Worm (Caenorhabditis elegans) whole organism, late embryonic: ENCODE data around the gene C27A2.12.

ENCODE experiments used
- K09A11.1 ChIP-seq: sonication (generic microtip); optimal IDR thresholded peaks from 2 replicates; lab custom pipeline; 2017; ENCODE audit warnings: antibody characterized with exemption, mild to moderate bottlenecking, missing genetic modification characterization, missing compliant biosample characterization; ENCODE audit not compliant: insufficient read depth
- T23F11.4 ChIP-seq: fragments of 200-800 bp; sonication (Bioruptor generic); optimal IDR thresholded peaks from 2 replicates; lab custom pipeline; 2018; ENCODE audit warnings: mild to moderate bottlenecking, missing genetic modification characterization, missing compliant biosample characterization
- Y22D7AL.16 ChIP-seq: sonication (generic microtip); optimal IDR thresholded peaks from 2 replicates; lab custom pipeline; 2016; ENCODE audit warnings: missing genetic modification characterization, missing compliant biosample characterization
- ama-1 ChIP-seq: fragments of 150-350 bp; optimal IDR thresholded peaks from 2 replicates; lab custom pipeline; 2014
- ceh-14 ChIP-seq: sonication (generic microtip); optimal IDR thresholded peaks from 2 replicates; lab custom pipeline; 2016; ENCODE audit warnings: missing genotype, missing genetic modification characterization, missing compliant biosample characterization
- ceh-18 ChIP-seq: sonication (generic microtip); optimal IDR thresholded peaks from 2 replicates; lab custom pipeline; 2016; ENCODE audit warnings: missing genetic modification characterization, missing compliant biosample characterization
- ceh-24 ChIP-seq: sonication (generic microtip); optimal IDR thresholded peaks from 2 replicates; lab custom pipeline; 2016; ENCODE audit warnings: mild to moderate bottlenecking, missing genetic modification characterization, missing compliant biosample characterization
- ceh-30 ChIP-seq: fragments of 150-350 bp; optimal IDR thresholded peaks from 2 replicates; lab custom pipeline; 2014; ENCODE audit warnings: missing biosample characterization, missing genetic modification characterization
- ceh-31 ChIP-seq: sonication (generic microtip); optimal IDR thresholded peaks from 2 replicates; lab custom pipeline; 2016; ENCODE audit warnings: missing genetic modification characterization, missing compliant biosample characterization
- ceh-34 ChIP-seq: sonication (generic microtip); optimal IDR thresholded peaks from 2 replicates; lab custom pipeline; 2016; ENCODE audit warnings: mild to moderate bottlenecking, missing genetic modification characterization, missing compliant biosample characterization
- ceh-45 ChIP-seq: fragments of 200-800 bp; sonication (Bioruptor generic); IDR thresholded peaks from 2 replicates; pipeline ENCODE4 v1.3.6; 2022; ENCODE audit warnings: missing genetic modification reagents, missing genetic modification characterization, missing compliant biosample characterization
- ceh-9 ChIP-seq: sonication (generic microtip); optimal IDR thresholded peaks from 2 replicates; lab custom pipeline; 2016; ENCODE audit warnings: mild to moderate bottlenecking, missing genetic modification characterization, inconsistent platforms, missing compliant biosample characterization
- che-1 ChIP-seq: sonication (generic microtip); optimal IDR thresholded peaks from 2 replicates; lab custom pipeline; 2016; ENCODE audit warnings: mild to moderate bottlenecking, missing genetic modification characterization, missing compliant biosample characterization
- dmd-4 ChIP-seq: sonication (generic microtip); optimal IDR thresholded peaks from 2 replicates; lab custom pipeline; 2016; ENCODE audit warnings: borderline replicate concordance, missing genetic modification characterization, missing compliant biosample characterization
- dve-1 ChIP-seq: sonication (generic microtip); optimal IDR thresholded peaks from 2 replicates; lab custom pipeline; 2017; ENCODE audit warnings: antibody characterized with exemption, mild to moderate bottlenecking, missing genetic modification characterization, missing compliant biosample characterization
- elt-2 ChIP-seq: sonication (generic microtip); optimal IDR thresholded peaks from 2 replicates; lab custom pipeline; 2016; ENCODE audit warnings: missing genetic modification reagents, missing genetic modification characterization, missing compliant biosample characterization
- ets-4 ChIP-seq: sonication (generic microtip); optimal IDR thresholded peaks from 2 replicates; lab custom pipeline; 2016; ENCODE audit warnings: missing genetic modification characterization, missing compliant biosample characterization
- eyg-1 ChIP-seq: sonication (generic microtip); optimal IDR thresholded peaks from 2 replicates; lab custom pipeline; 2016; ENCODE audit warnings: missing genotype, missing genetic modification characterization, missing compliant biosample characterization
- fax-1 ChIP-seq: sonication (generic microtip); optimal IDR thresholded peaks from 2 replicates; lab custom pipeline; 2016; ENCODE audit warnings: missing genotype, missing genetic modification characterization, missing compliant biosample characterization
- fkh-6 ChIP-seq: sonication (generic microtip); optimal IDR thresholded peaks from 2 replicates; lab custom pipeline; 2016; ENCODE audit warnings: missing genetic modification characterization, missing compliant biosample characterization
- gmeb-2 ChIP-seq: sonication (generic microtip); optimal IDR thresholded peaks from 2 replicates; lab custom pipeline; 2016; ENCODE audit warnings: missing genetic modification characterization, inconsistent platforms, missing compliant biosample characterization
- hlh-13 ChIP-seq: fragments of 200-800 bp; sonication (Bioruptor generic); optimal IDR thresholded peaks from 2 replicates; lab custom pipeline; 2018; ENCODE audit warnings: mild to moderate bottlenecking, missing genetic modification characterization, missing compliant biosample characterization
- hlh-6 ChIP-seq: sonication (generic microtip); optimal IDR thresholded peaks from 2 replicates; lab custom pipeline; 2016; ENCODE audit warnings: missing genotype, missing genetic modification characterization, missing compliant biosample characterization
- hlh-8 ChIP-seq: sonication (generic microtip); optimal IDR thresholded peaks from 2 replicates; lab custom pipeline; 2016; ENCODE audit warnings: missing genotype, missing genetic modification characterization, missing compliant biosample characterization
- lim-6 ChIP-seq: sonication (generic microtip); optimal IDR thresholded peaks from 2 replicates; lab custom pipeline; 2016; ENCODE audit warnings: missing genetic modification characterization, missing compliant biosample characterization
- lin-11 ChIP-seq: fragments of 200-800 bp; sonication (Bioruptor generic); optimal IDR thresholded peaks from 2 replicates; lab custom pipeline; 2018; ENCODE audit warnings: mild to moderate bottlenecking, missing genetic modification characterization, missing compliant biosample characterization
- madf-2 ChIP-seq: sonication (generic microtip); optimal IDR thresholded peaks from 2 replicates; lab custom pipeline; 2017; ENCODE audit warnings: missing genetic modification characterization, missing compliant biosample characterization
- nfya-1 ChIP-seq: sonication (generic microtip); optimal IDR thresholded peaks from 2 replicates; lab custom pipeline; 2017; ENCODE audit warnings: missing genetic modification characterization, mild to moderate bottlenecking, missing compliant biosample characterization, antibody characterized with exemption, moderate library complexity
- nhr-11 ChIP-seq: fragments of 150-350 bp; optimal IDR thresholded peaks from 2 replicates; lab custom pipeline; 2014; ENCODE audit warnings: missing biosample characterization, missing genetic modification characterization
- nhr-232 ChIP-seq: sonication (generic microtip); optimal IDR thresholded peaks from 2 replicates; lab custom pipeline; 2016; ENCODE audit warnings: missing genetic modification characterization, missing compliant biosample characterization
- npax-4 ChIP-seq: sonication (generic microtip); optimal IDR thresholded peaks from 2 replicates; lab custom pipeline; 2016; ENCODE audit warnings: missing genetic modification characterization, missing compliant biosample characterization
- pax-1 ChIP-seq: fragments of 150-350 bp; optimal IDR thresholded peaks from 2 replicates; lab custom pipeline; 2014; ENCODE audit warnings: missing biosample characterization, missing genetic modification characterization
- pha-2 ChIP-seq: sonication (generic microtip); optimal IDR thresholded peaks from 2 replicates; lab custom pipeline; 2017; ENCODE audit warnings: mild to moderate bottlenecking, missing genetic modification characterization, missing compliant biosample characterization
- pha-4 ChIP-seq: fragments of 150-350 bp; optimal IDR thresholded peaks from 2 replicates; lab custom pipeline; 2018; ENCODE audit warnings: missing biosample characterization, missing genetic modification reagents, missing genetic modification characterization
- sdc-2 ChIP-seq: sonication (generic microtip); optimal IDR thresholded peaks from 2 replicates; lab custom pipeline; 2016; ENCODE audit warnings: missing genotype, missing genetic modification characterization, missing compliant biosample characterization
- sox-2 ChIP-seq: fragments of 200-800 bp; sonication (Bioruptor generic); IDR thresholded peaks from 2 replicates; pipeline ENCODE4 v1.3.6; 2022; ENCODE audit warnings: missing genetic modification reagents, missing genetic modification characterization, missing compliant biosample characterization
- sox-4 ChIP-seq: sonication (generic microtip); optimal IDR thresholded peaks from 2 replicates; lab custom pipeline; 2017; ENCODE audit warnings: mild to moderate bottlenecking, missing genetic modification characterization, inconsistent platforms, missing compliant biosample characterization
- tbx-2 ChIP-seq: sonication (generic microtip); optimal IDR thresholded peaks from 2 replicates; lab custom pipeline; 2016; ENCODE audit warnings: missing genetic modification characterization, missing compliant biosample characterization
- ttx-3 ChIP-seq: sonication (generic microtip); optimal IDR thresholded peaks from 2 replicates; lab custom pipeline; 2016; ENCODE audit warnings: missing genetic modification reagents, missing genetic modification characterization, missing compliant biosample characterization
- unc-3 ChIP-seq, 2 experiments: fragments of 200-800 bp in 1 of 2; sonication (Bioruptor generic) in 1 of 2; sonication (generic microtip) in 1 of 2; conservative IDR thresholded peaks in 1 of 2; optimal IDR thresholded peaks in 1 of 2; 2 replicates each; pipeline versions ENCODE4 v1.3.6 to Lab custom; 2016 to 2022; ENCODE audit warnings: missing compliant biosample characterization in 2 of 2, missing genetic modification characterization in 2 of 2, missing genetic modification reagents in 1 of 2
- unc-42 ChIP-seq: sonication (generic microtip); optimal IDR thresholded peaks from 2 replicates; lab custom pipeline; 2016; ENCODE audit warnings: missing genotype, missing genetic modification characterization, missing compliant biosample characterization
- zip-5 ChIP-seq: sonication (generic microtip); optimal IDR thresholded peaks from 2 replicates; lab custom pipeline; 2016; ENCODE audit warnings: missing genetic modification characterization, missing compliant biosample characterization
- ztf-16 ChIP-seq: sonication (generic microtip); optimal IDR thresholded peaks from 2 replicates; lab custom pipeline; 2017; ENCODE audit warnings: missing genetic modification characterization, missing compliant biosample characterization

Gene C27A2.12

DNA sequence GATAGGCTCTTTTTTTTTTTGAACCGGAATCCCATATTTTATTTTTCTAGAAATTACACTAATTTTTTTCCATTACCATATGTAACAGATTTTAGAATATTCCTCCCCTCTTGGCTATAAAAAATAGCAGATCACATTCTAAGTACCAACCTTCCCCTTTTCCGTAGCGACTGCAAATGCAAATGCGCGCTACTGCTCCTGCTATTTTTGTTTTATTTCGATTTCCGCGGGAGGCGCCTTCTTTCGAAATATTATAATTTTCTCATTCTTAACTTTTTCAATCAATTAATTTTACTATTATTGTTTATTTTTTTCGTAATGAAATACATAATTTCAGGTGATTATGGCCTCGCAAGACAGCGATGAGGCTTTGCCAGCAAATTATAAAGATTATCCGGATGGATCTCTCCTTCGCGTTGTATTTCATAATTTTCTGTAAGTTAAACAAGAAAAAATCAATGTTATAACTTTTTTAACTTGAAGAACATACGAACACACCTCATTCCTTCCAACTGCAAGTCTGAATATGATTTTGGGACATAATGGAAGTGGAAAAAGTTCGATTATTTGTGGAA is 3.9 kb upstream of the C27A2.12 start, which contains the start of gene smc-5 (continued):
- TF ChIP-seq sox-2 (GFP tag; lab: Robert Waterston, UW): no peak
- TF ChIP-seq pax-1 (tag; lab: Kevin White, UChicago): peak; percentile 16
- TF ChIP-seq nfya-1: peak; percentile 38
- no peak for TF ChIP-seq ceh-18 (tag; lab: Kevin White, UChicago)
- TF ChIP-seq ceh-34 (tag; lab: Kevin White, UChicago): peak; percentile 68
- no peak for TF ChIP-seq T23F11.4 (GFP tag; lab: Kevin White, UChicago)
- no peak for TF ChIP-seq ceh-9 (tag; lab: Kevin White, UChicago)
- TF ChIP-seq ztf-16: peak; percentile 14
- TF ChIP-seq npax-4: no peak
- peak; percentile 91 for TF ChIP-seq ceh-31 (tag; lab: Kevin White, UChicago)
- TF ChIP-seq lim-6 (tag; lab: Kevin White, UChicago): peak; percentile 25
- TF ChIP-seq dmd-4 (tag; lab: Kevin White, UChicago): no peak
- TF ChIP-seq elt-2: no peak
- no peak for TF ChIP-seq pha-2 (tag; lab: Kevin White, UChicago)
- peak; percentile 52 for TF ChIP-seq ceh-14 (tag; lab: Kevin White, UChicago)
- no peak for TF ChIP-seq madf-2 (tag; lab: Kevin White, UChicago)
- TF ChIP-seq zip-5 (tag; lab: Kevin White, UChicago): peak; percentile 43
- TF ChIP-seq unc-42 (tag; lab: Kevin White, UChicago): peak; percentile 56
- peak; percentile 57 for TF ChIP-seq ets-4
- no peak for TF ChIP-seq nhr-11 (tag; lab: Kevin White, UChicago)
- TF ChIP-seq gmeb-2 (tag; lab: Kevin White, UChicago): no peak
- peak; percentile 13 for TF ChIP-seq hlh-8 (tag; lab: Kevin White, UChicago)
- no peak for TF ChIP-seq eyg-1 (tag; lab: Kevin White, UChicago)
- TF ChIP-seq ttx-3: no peak
- TF ChIP-seq ceh-24 (tag; lab: Kevin White, UChicago): no peak
- TF ChIP-seq nhr-232: no peak
- no peak for TF ChIP-seq hlh-6 (tag; lab: Kevin White, UChicago)
- TF ChIP-seq lin-11 (tag; lab: Kevin White, UChicago): no peak
- no peak for TF ChIP-seq sdc-2 (tag; lab: Kevin White, UChicago)
- TF ChIP-seq sox-4 (tag; lab: Kevin White, UChicago): no peak
- no peak for TF ChIP-seq fkh-6 (tag; lab: Kevin White, UChicago)
- TF ChIP-seq unc-3 (GFP tag; conservative IDR thresholded peaks at IDR 0.05; lab: Robert Waterston, UW): no peak
- TF ChIP-seq unc-3 (tag; optimal IDR thresholded peaks at IDR 0.05; lab: Kevin White, UChicago): no peak
- peak; percentile 73 for TF ChIP-seq tbx-2 (tag; lab: Kevin White, UChicago)
- TF ChIP-seq hlh-13 (GFP tag; lab: Kevin White, UChicago): no peak
- TF ChIP-seq ama-1 (lab: Kevin White, UChicago): no peak
- no peak for TF ChIP-seq pha-4
- TF ChIP-seq fax-1 (tag; lab: Kevin White, UChicago): peak; percentile 58
- no peak for TF ChIP-seq K09A11.1 (tag; lab: Kevin White, UChicago)
- TF ChIP-seq ceh-30: no peak
- TF ChIP-seq ceh-45 (GFP tag; lab: Robert Waterston, UW): no peak
- no peak for TF ChIP-seq che-1 (tag; lab: Kevin White, UChicago)
- no peak for TF ChIP-seq Y22D7AL.16 (tag; lab: Kevin White, UChicago)
- TF ChIP-seq dve-1 (tag; lab: Kevin White, UChicago): no peak
